Fruit fly (Drosophila melanogaster): Measurements from ENCODE around the gene Vps16A.

Gene Vps16A

dm6 chr3R:9266765-9267164 lies at the start of gene Vps16A, which contains the start of gene TrpRS:
Gene Vps16A, plus strand, starts transcription at chr3R:9267019.
Gene TrpRS, minus strand, starts transcription at chr3R:9266904.
- TF ChIP-seq OdsH (GFP tag; optimal IDR thresholded peaks at IDR 0.05) (no peak), Hr83 (GFP tag; optimal IDR thresholded peaks at IDR 0.05; ENCODE audit: poor library complexity, severe bottlenecking) (peak; percentile 43), dsf (GFP tag; optimal IDR thresholded peaks at IDR 0.05; ENCODE audit: borderline replicate concordance) (no peak), usp (GFP tag; optimal IDR thresholded peaks at IDR 0.05) (no peak), Hr78 (GFP tag; optimal IDR thresholded peaks at IDR 0.05) (no peak), jim (GFP tag; optimal IDR thresholded peaks at IDR 0.05) (no peak), rgr (GFP tag; optimal IDR thresholded peaks at IDR 0.05) (no peak), HLH106 (tag; optimal IDR thresholded peaks at IDR 0.05) (no peak), Sp1 (GFP tag; optimal IDR thresholded peaks at IDR 0.05) (no peak), dmrt93B (GFP tag; optimal IDR thresholded peaks at IDR 0.05) (no peak), GATAd (GFP tag; optimal IDR thresholded peaks at IDR 0.05) (no peak), Dif (GFP tag; optimal IDR thresholded peaks at IDR 0.05; ENCODE audit: partially characterized antibody) (peak; percentile 3)

- TF ChIP-seq N (GFP tag; optimal IDR thresholded peaks at IDR 0.05) (no peak), Myc (optimal IDR thresholded peaks at IDR 0.05) (no peak), Vsx2 (GFP tag; optimal IDR thresholded peaks at IDR 0.05; ENCODE audit: partially characterized antibody) (no peak), Sp1 (GFP tag; optimal IDR thresholded peaks at IDR 0.05) (no peak), tai (GFP tag; optimal IDR thresholded peaks at IDR 0.05) (no peak), psq (GFP tag; optimal IDR thresholded peaks at IDR 0.05) (no peak), OdsH (GFP tag; optimal IDR thresholded peaks at IDR 0.05) (no peak), Jra (GFP tag; optimal IDR thresholded peaks at IDR 0.05) (no peak), CG32264 (GFP tag; optimal IDR thresholded peaks at IDR 0.05) (no peak), pan (optimal IDR thresholded peaks at IDR 0.05) (no peak), ey (GFP tag; optimal IDR thresholded peaks at IDR 0.05) (no peak), fru (GFP tag; optimal IDR thresholded peaks at IDR 0.05) (no peak), HLH106 (tag; optimal IDR thresholded peaks at IDR 0.05) (no peak), usp (GFP tag; optimal IDR thresholded peaks at IDR 0.05) (no peak), foxo (GFP tag; optimal IDR thresholded peaks at IDR 0.05) (no peak), dsf (GFP tag; optimal IDR thresholded peaks at IDR 0.05; ENCODE audit: borderline replicate concordance) (no peak), br (GFP tag; optimal IDR thresholded peaks at IDR 0.05) (no peak), sv (GFP tag; optimal IDR thresholded peaks at IDR 0.05) (no peak), woc (GFP tag; optimal IDR thresholded peaks at IDR 0.05) (no peak), sage (GFP tag; optimal IDR thresholded peaks at IDR 0.05) (no peak)
Measured at dm6 chr3R:9217607-9218006, 49.2 kb upstream of the Vps16A start.

- TF ChIP-seq CrebA (GFP tag; optimal IDR thresholded peaks at IDR 0.05; ENCODE audit: borderline replicate concordance) (no peak), jim (GFP tag; optimal IDR thresholded peaks at IDR 0.05) (no peak), Sp1 (GFP tag; optimal IDR thresholded peaks at IDR 0.05) (no peak), psq (GFP tag; optimal IDR thresholded peaks at IDR 0.05) (peak; percentile 96), CG9705 (GFP tag; optimal IDR thresholded peaks at IDR 0.05) (no peak), brk (GFP tag; optimal IDR thresholded peaks at IDR 0.05) (no peak), h (GFP tag; optimal IDR thresholded peaks at IDR 0.05) (peak; percentile 25), CG32264 (GFP tag; optimal IDR thresholded peaks at IDR 0.05) (no peak), Myc (optimal IDR thresholded peaks at IDR 0.05) (no peak), OdsH (GFP tag; optimal IDR thresholded peaks at IDR 0.05) (peak; percentile 9), usp (GFP tag; optimal IDR thresholded peaks at IDR 0.05) (no peak), dmrt93B (GFP tag; optimal IDR thresholded peaks at IDR 0.05) (no peak), Jra (GFP tag; optimal IDR thresholded peaks at IDR 0.05) (no peak), Hr83 (GFP tag; optimal IDR thresholded peaks at IDR 0.05; ENCODE audit: poor library complexity, severe bottlenecking) (no peak), Abd-B (GFP tag; optimal IDR thresholded peaks at IDR 0.05) (no peak), br (GFP tag; optimal IDR thresholded peaks at IDR 0.05) (peak; percentile 33), Hr78 (GFP tag; optimal IDR thresholded peaks at IDR 0.05) (no peak), Mio (GFP tag; optimal IDR thresholded peaks at IDR 0.05) (no peak), pan (optimal IDR thresholded peaks at IDR 0.05) (no peak), Vsx2 (GFP tag; optimal IDR thresholded peaks at IDR 0.05; ENCODE audit: partially characterized antibody) (no peak), foxo (GFP tag; optimal IDR thresholded peaks at IDR 0.05) (peak in 1 of 2 experiments; percentile 30), dl (GFP tag; optimal IDR thresholded peaks at IDR 0.05; ENCODE audit: insufficient read depth in 1 of 2, partially characterized antibody in 2 of 2) (no peak), Hnf4 (GFP tag; optimal IDR thresholded peaks at IDR 0.05) (no peak), sv (GFP tag; optimal IDR thresholded peaks at IDR 0.05) (peak; percentile 29), HLH106 (tag; optimal IDR thresholded peaks at IDR 0.05) (peak; percentile 5), ey (GFP tag; optimal IDR thresholded peaks at IDR 0.05) (peak; percentile 18), N (GFP tag; optimal IDR thresholded peaks at IDR 0.05) (no peak), woc (GFP tag; optimal IDR thresholded peaks at IDR 0.05) (no peak), rgr (GFP tag; optimal IDR thresholded peaks at IDR 0.05) (peak; percentile 43), Dfd (GFP tag; optimal IDR thresholded peaks at IDR 0.05) (no peak), dsf (GFP tag; optimal IDR thresholded peaks at IDR 0.05; ENCODE audit: borderline replicate concordance) (no peak), tai (GFP tag; optimal IDR thresholded peaks at IDR 0.05) (no peak), lola (GFP tag; optimal IDR thresholded peaks at IDR 0.05) (no peak), Rel (GFP tag; optimal IDR thresholded peaks at IDR 0.05) (no peak), Rel (tag; optimal IDR thresholded peaks at IDR 0.05) (no peak), Dif (GFP tag; optimal IDR thresholded peaks at IDR 0.05; ENCODE audit: partially characterized antibody) (no peak), fru (GFP tag; optimal IDR thresholded peaks at IDR 0.05) (peak; percentile 56), GATAd (GFP tag; optimal IDR thresholded peaks at IDR 0.05) (no peak), sage (GFP tag; optimal IDR thresholded peaks at IDR 0.05) (no peak)
Measured at dm6 chr3R:9220064-9220864, 46.6 kb upstream of the Vps16A start.

Data from whole organism, wandering third instar larva.